Worm (Caenorhabditis elegans) whole organism, L4 larva: Measurements from ENCODE around the gene nhr-26.

ENCODE experiments used
- F10B5.3 ChIP-seq: sonication (generic microtip); optimal IDR thresholded peaks from 2 replicates; lab custom pipeline; 2016; ENCODE audit warnings: mild to moderate bottlenecking, missing genetic modification characterization, missing compliant biosample characterization
- F37D6.2 ChIP-seq: sonication (generic microtip); optimal IDR thresholded peaks from 2 replicates; lab custom pipeline; 2016; ENCODE audit warnings: mild to moderate bottlenecking, missing genetic modification characterization, missing compliant biosample characterization
- T20F7.1 ChIP-seq: fragments of 200-800 bp; sonication (Bioruptor generic); optimal IDR thresholded peaks from 2 replicates; lab custom pipeline; 2018; ENCODE audit warnings: mild to moderate bottlenecking, missing genetic modification characterization, missing compliant biosample characterization
- T26A8.4 ChIP-seq: fragments of 200-800 bp; sonication (Bioruptor generic); IDR thresholded peaks from 2 replicates; pipeline ENCODE4 v1.3.6; 2022; ENCODE audit warnings: missing genetic modification characterization, missing compliant biosample characterization
- ZK546.5 ChIP-seq, 2 experiments: sonication (generic microtip); optimal IDR thresholded peaks; 2 replicates each; lab custom pipeline; 2017; ENCODE audit warnings: missing biosample characterization in 2 of 2, missing genetic modification characterization in 2 of 2
- ama-1 ChIP-seq: fragments of 150-350 bp; optimal IDR thresholded peaks from 2 replicates; lab custom pipeline; 2014; ENCODE audit warnings: inconsistent platforms, mixed read lengths
- arid-1 ChIP-seq: fragments of 200-800 bp; sonication (Bioruptor generic); conservative IDR thresholded peaks from 2 replicates; pipeline ENCODE4 v1.3.6; 2022; ENCODE audit warnings: missing genetic modification reagents, missing genetic modification characterization, missing compliant biosample characterization
- attf-4 ChIP-seq: sonication (generic microtip); optimal IDR thresholded peaks from 3 replicates; lab custom pipeline; 2017; ENCODE audit warnings: missing biosample characterization, missing genetic modification characterization
- ceh-28 ChIP-seq: fragments of 150-350 bp; optimal IDR thresholded peaks from 2 replicates; lab custom pipeline; 2014; ENCODE audit warnings: missing biosample characterization, missing genetic modification reagents, missing genetic modification characterization
- ceh-32 ChIP-seq: sonication (generic microtip); optimal IDR thresholded peaks from 2 replicates; lab custom pipeline; 2016; ENCODE audit warnings: mild to moderate bottlenecking, missing genetic modification characterization, missing compliant biosample characterization; ENCODE audit not compliant: poor library complexity
- ceh-62 ChIP-seq: sonication (generic microtip); optimal IDR thresholded peaks from 2 replicates; lab custom pipeline; 2017; ENCODE audit warnings: missing biosample characterization, missing genetic modification characterization
- ceh-82 ChIP-seq: sonication (generic microtip); optimal IDR thresholded peaks from 2 replicates; lab custom pipeline; 2017; ENCODE audit warnings: missing biosample characterization, missing genetic modification characterization
- ces-1 ChIP-seq: fragments of 150-350 bp; sonication (generic microtip); optimal IDR thresholded peaks from 4 replicates; lab custom pipeline; 2014; ENCODE audit warnings: missing biosample characterization, missing genetic modification reagents, missing genetic modification characterization
- ctbp-1 ChIP-seq: fragments of 200-800 bp; sonication (Bioruptor generic); IDR thresholded peaks from 2 replicates; pipeline ENCODE4 v1.3.6; 2022; ENCODE audit warnings: missing genetic modification reagents, missing genetic modification characterization, missing compliant biosample characterization
- daf-12 ChIP-seq: fragments of 150-350 bp; optimal IDR thresholded peaks from 2 replicates; lab custom pipeline; 2014; ENCODE audit warnings: missing biosample characterization, missing genetic modification reagents, missing genetic modification characterization
- daf-16 ChIP-seq, 3 experiments: sonication (generic microtip); optimal IDR thresholded peaks; 2 replicates each; lab custom pipeline; 2016 to 2017; ENCODE audit warnings: missing genetic modification characterization in 3 of 3, missing genetic modification reagents in 3 of 3, mild to moderate bottlenecking in 2 of 3, missing compliant biosample characterization in 2 of 3, missing biosample characterization in 1 of 3, moderate library complexity in 1 of 3
- daf-19 ChIP-seq: fragments of 200-800 bp; sonication (Bioruptor generic); conservative IDR thresholded peaks from 2 replicates; pipeline ENCODE4 v1.3.6; 2022; ENCODE audit warnings: missing genetic modification characterization, missing compliant biosample characterization
- daf-8 ChIP-seq: fragments of 200-800 bp; sonication (Bioruptor generic); IDR thresholded peaks from 2 replicates; pipeline ENCODE4 v1.3.6; 2022; ENCODE audit warnings: missing genetic modification characterization, missing compliant biosample characterization
- dmd-8 ChIP-seq: fragments of 200-800 bp; sonication (Bioruptor generic); IDR thresholded peaks from 2 replicates; pipeline ENCODE4 v1.3.6; 2022; ENCODE audit warnings: missing genetic modification characterization, missing compliant biosample characterization
- dve-1 ChIP-seq: sonication (generic microtip); optimal IDR thresholded peaks from 2 replicates; lab custom pipeline; 2017; ENCODE audit warnings: antibody characterized with exemption, mild to moderate bottlenecking, missing genetic modification characterization, missing compliant biosample characterization; ENCODE audit not compliant: insufficient read depth
- egl-27 ChIP-seq: sonication (generic microtip); optimal IDR thresholded peaks from 3 replicates; lab custom pipeline; 2017; ENCODE audit warnings: missing biosample characterization, missing genetic modification reagents, missing genetic modification characterization
- egl-43 ChIP-seq: fragments of 200-800 bp; sonication (Bioruptor generic); IDR thresholded peaks from 2 replicates; pipeline ENCODE4 v1.3.6; 2022; ENCODE audit warnings: missing genetic modification reagents, missing genetic modification characterization, missing compliant biosample characterization
- fkh-10 ChIP-seq: fragments of 150-350 bp; optimal IDR thresholded peaks from 2 replicates; lab custom pipeline; 2014; ENCODE audit warnings: missing biosample characterization, missing genetic modification reagents, missing genetic modification characterization
- gei-8 ChIP-seq: fragments of 200-800 bp; sonication (Bioruptor generic); optimal IDR thresholded peaks from 2 replicates; lab custom pipeline; 2018; ENCODE audit warnings: mild to moderate bottlenecking, missing genetic modification characterization, missing compliant biosample characterization
- lim-7 ChIP-seq: fragments of 200-800 bp; sonication (Bioruptor generic); IDR thresholded peaks from 2 replicates; pipeline ENCODE4 v1.3.6; 2022; ENCODE audit warnings: missing genetic modification characterization, missing compliant biosample characterization
- lin-13 ChIP-seq: fragments of 150-350 bp; optimal IDR thresholded peaks from 2 replicates; lab custom pipeline; 2014; ENCODE audit warnings: missing biosample characterization, missing genetic modification reagents, missing genetic modification characterization
- lin-39 ChIP-seq: fragments of 150-350 bp; optimal IDR thresholded peaks from 2 replicates; lab custom pipeline; 2014; ENCODE audit warnings: missing biosample characterization, missing genetic modification reagents, missing genetic modification characterization
- madf-5 ChIP-seq, 2 experiments: fragments of 200-800 bp; sonication (Bioruptor generic); IDR thresholded peaks; 2 replicates each; pipeline ENCODE4 v1.3.6; 2022; ENCODE audit warnings: missing compliant biosample characterization in 2 of 2, missing genetic modification characterization in 2 of 2
- madf-9 ChIP-seq: fragments of 200-800 bp; sonication (Bioruptor generic); conservative IDR thresholded peaks from 2 replicates; pipeline ENCODE4 v1.3.6; 2022; ENCODE audit warnings: missing genetic modification reagents, missing genetic modification characterization, missing compliant biosample characterization
- mxl-3 ChIP-seq: fragments of 200-800 bp; sonication (Bioruptor generic); optimal IDR thresholded peaks from 2 replicates; lab custom pipeline; 2018; ENCODE audit warnings: mild to moderate bottlenecking, missing genetic modification characterization, missing compliant biosample characterization
- nhr-10 ChIP-seq: fragments of 150-350 bp; optimal IDR thresholded peaks from 2 replicates; lab custom pipeline; 2014; ENCODE audit warnings: missing biosample characterization, missing genetic modification characterization
- nhr-11 ChIP-seq: fragments of 150-350 bp; optimal IDR thresholded peaks from 2 replicates; lab custom pipeline; 2014; ENCODE audit warnings: missing biosample characterization, missing genetic modification characterization
- nhr-237 ChIP-seq: sonication (generic microtip); optimal IDR thresholded peaks from 2 replicates; lab custom pipeline; 2017; ENCODE audit warnings: missing biosample characterization, missing genetic modification characterization
- nhr-25 ChIP-seq: sonication (generic microtip); optimal IDR thresholded peaks from 2 replicates; lab custom pipeline; 2017; ENCODE audit warnings: missing genetic modification characterization, mild to moderate bottlenecking, missing compliant biosample characterization, antibody characterized with exemption, moderate library complexity, borderline replicate concordance; ENCODE audit not compliant: insufficient read depth
- nhr-28 ChIP-seq: fragments of 150-350 bp; optimal IDR thresholded peaks from 2 replicates; lab custom pipeline; 2014; ENCODE audit warnings: missing biosample characterization, missing genetic modification characterization
- nhr-48 ChIP-seq: sonication (generic microtip); optimal IDR thresholded peaks from 2 replicates; lab custom pipeline; 2016; ENCODE audit warnings: mild to moderate bottlenecking, missing genetic modification characterization, missing compliant biosample characterization
- nhr-6 ChIP-seq: fragments of 150-350 bp; optimal IDR thresholded peaks from 2 replicates; lab custom pipeline; 2014; ENCODE audit warnings: missing biosample characterization, missing genetic modification characterization
- nhr-77 ChIP-seq: fragments of 150-350 bp; optimal IDR thresholded peaks from 2 replicates; lab custom pipeline; 2014; ENCODE audit warnings: missing biosample characterization, missing genetic modification characterization
- pqm-1 ChIP-seq: sonication (generic microtip); optimal IDR thresholded peaks from 2 replicates; lab custom pipeline; 2017; ENCODE audit warnings: missing biosample characterization, missing genetic modification characterization
- saeg-2 ChIP-seq: fragments of 200-800 bp; sonication (Bioruptor generic); IDR thresholded peaks from 2 replicates; pipeline ENCODE4 v1.3.6; 2022; ENCODE audit warnings: missing genetic modification reagents, missing genetic modification characterization, missing compliant biosample characterization
- skn-1 ChIP-seq: fragments of 150-350 bp; optimal IDR thresholded peaks from 2 replicates; lab custom pipeline; 2014; ENCODE audit warnings: missing biosample characterization, missing genetic modification characterization
- spr-3 ChIP-seq: fragments of 200-800 bp; sonication (Bioruptor generic); optimal IDR thresholded peaks from 2 replicates; lab custom pipeline; 2018; ENCODE audit warnings: mild to moderate bottlenecking, missing genetic modification characterization, missing compliant biosample characterization
- tra-1 ChIP-seq: fragments of 200-800 bp; sonication (Bioruptor generic); IDR thresholded peaks from 2 replicates; pipeline ENCODE4 v1.3.6; 2022; ENCODE audit warnings: missing genetic modification reagents, missing genetic modification characterization, missing compliant biosample characterization
- unc-130 ChIP-seq: sonication (generic microtip); optimal IDR thresholded peaks from 2 replicates; lab custom pipeline; 2016; ENCODE audit warnings: missing genetic modification reagents, missing genetic modification characterization, missing compliant biosample characterization
- unc-39 ChIP-seq: sonication (generic microtip); optimal IDR thresholded peaks from 2 replicates; lab custom pipeline; 2017; ENCODE audit warnings: missing biosample characterization, missing genetic modification characterization
- unc-62 ChIP-seq, 3 experiments: fragments of 150-350 bp in 1 of 3; sonication (generic microtip); optimal IDR thresholded peaks in 2 of 3; peaks in 1 of 3; 1 replicate in 1 of 3; 2 replicates in 2 of 3; lab custom pipeline; 2014 to 2017; ENCODE audit warnings: missing biosample characterization in 3 of 3, missing genetic modification characterization in 3 of 3, missing genetic modification reagents in 3 of 3, missing genotype in 1 of 3
- vab-7 ChIP-seq: fragments of 200-800 bp; sonication (Bioruptor generic); IDR thresholded peaks from 2 replicates; pipeline ENCODE4 v1.3.6; 2022; ENCODE audit warnings: missing genetic modification reagents, missing genetic modification characterization, missing compliant biosample characterization
- zag-1 ChIP-seq: fragments of 150-350 bp; optimal IDR thresholded peaks from 2 replicates; lab custom pipeline; 2014; ENCODE audit warnings: missing biosample characterization, missing genetic modification characterization
- zfp-2 ChIP-seq: sonication (generic microtip); optimal IDR thresholded peaks from 2 replicates; lab custom pipeline; 2016; ENCODE audit warnings: mild to moderate bottlenecking, missing genetic modification characterization, missing compliant biosample characterization
- zip-11 ChIP-seq: fragments of 200-800 bp; sonication (Bioruptor generic); IDR thresholded peaks from 2 replicates; pipeline ENCODE4 v1.3.6; 2022; ENCODE audit warnings: missing genetic modification characterization, missing compliant biosample characterization
- zip-2 ChIP-seq: fragments of 150-350 bp; optimal IDR thresholded peaks from 2 replicates; lab custom pipeline; 2014; ENCODE audit warnings: missing biosample characterization, missing genetic modification characterization
- ztf-7 ChIP-seq: fragments of 150-350 bp; optimal IDR thresholded peaks from 2 replicates; lab custom pipeline; 2014; ENCODE audit warnings: missing biosample characterization, missing genetic modification characterization

Gene nhr-26

DNA sequence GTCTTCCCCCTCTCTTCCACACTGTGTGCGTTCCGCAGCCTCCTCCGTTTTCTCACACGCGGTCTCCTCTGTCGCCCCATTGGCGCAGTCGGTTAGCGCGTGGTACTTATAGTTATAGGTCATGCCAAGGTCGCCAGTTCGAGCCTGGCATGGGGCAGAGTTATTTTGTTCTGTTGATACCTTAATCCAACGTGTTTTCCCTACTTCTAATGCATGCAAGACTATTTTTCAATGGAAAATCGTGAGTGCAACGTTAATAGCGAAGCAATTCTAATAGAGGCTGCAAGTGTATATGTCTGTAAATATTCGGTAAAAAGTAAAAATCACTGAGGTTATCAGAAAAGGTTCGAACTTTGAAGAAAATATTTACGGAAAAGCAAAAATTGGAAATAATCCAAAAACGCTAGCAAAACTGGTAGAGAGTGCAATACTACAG lies 39.2 kb downstream of the nhr-26 start (continued):
- peak; percentile 66 to 88 for TF ChIP-seq daf-16 (GFP tag; optimal IDR thresholded peaks at IDR 0.05; lab: Kevin White, UChicago)
- TF ChIP-seq daf-16 (tag; optimal IDR thresholded peaks at IDR 0.05; lab: Kevin White, UChicago), result peak; percentile 78
- peak in 1 of 2 experiments; percentile 75; a peak in 1 of 4 replicates for TF ChIP-seq madf-5 (GFP tag; IDR thresholded peaks at IDR 0.05; lab: Robert Waterston, UW)
- TF ChIP-seq nhr-237 (tag; lab: Kevin White, UChicago), result no peak
- peak; percentile 80 for TF ChIP-seq madf-9 (GFP tag; lab: Robert Waterston, UW)
- no peak for TF ChIP-seq saeg-2
- TF ChIP-seq daf-12 (tag; lab: Kevin White, UChicago), result no peak
- no peak for TF ChIP-seq attf-4 (tag; lab: Kevin White, UChicago)
- no peak for TF ChIP-seq nhr-11
- no peak for TF ChIP-seq egl-27 (tag; lab: Kevin White, UChicago)
- TF ChIP-seq lin-13 (GFP tag; lab: Kevin White, UChicago), result peak; percentile 77
- TF ChIP-seq skn-1 (tag; lab: Kevin White, UChicago), result no peak
- TF ChIP-seq daf-8 (GFP tag; lab: Robert Waterston, UW), result no peak
- TF ChIP-seq tra-1 (GFP tag; lab: Robert Waterston, UW), result peak; percentile 72
- TF ChIP-seq dve-1 (tag; lab: Kevin White, UChicago), result peak; percentile 63
- TF ChIP-seq unc-39, result no peak
- peak; percentile 71; the same call in 1 of the 2 replicates for TF ChIP-seq arid-1 (GFP tag; lab: Robert Waterston, UW)
- no peak for TF ChIP-seq fkh-10 (GFP tag; lab: Kevin White, UChicago)
- TF ChIP-seq dmd-8 (GFP tag; lab: Robert Waterston, UW), result peak; percentile 85
- TF ChIP-seq mxl-3 (GFP tag; lab: Kevin White, UChicago), result peak; percentile 78
- TF ChIP-seq nhr-6, result peak; percentile 65
- peak; percentile 57; the same call in 1 of the 2 replicates for TF ChIP-seq zip-11 (GFP tag; lab: Robert Waterston, UW)
- no peak for TF ChIP-seq ZK546.5 (tag; optimal IDR thresholded peaks at IDR 0.05; lab: Kevin White, UChicago)
- no peak for TF ChIP-seq ceh-82 (tag; lab: Kevin White, UChicago)
- TF ChIP-seq F10B5.3 (tag; lab: Kevin White, UChicago), result peak; percentile 78
- TF ChIP-seq gei-8 (GFP tag; lab: Kevin White, UChicago), result peak; percentile 73
- TF ChIP-seq ama-1 (lab: Kevin White, UChicago), result no peak
- TF ChIP-seq ztf-7, result peak; percentile 43
- no peak for TF ChIP-seq ceh-32 (tag; lab: Kevin White, UChicago)
- TF ChIP-seq daf-19 (GFP tag; lab: Robert Waterston, UW), result peak; percentile 61
- no peak for TF ChIP-seq nhr-25 (tag; lab: Kevin White, UChicago)
- peak; percentile 54 for TF ChIP-seq F37D6.2
- TF ChIP-seq lin-39 (tag; lab: Kevin White, UChicago), result no peak
- no peak for TF ChIP-seq zag-1 (tag; lab: Kevin White, UChicago)
- TF ChIP-seq nhr-77 (tag; lab: Kevin White, UChicago), result no peak
- no peak for TF ChIP-seq nhr-28 (tag; lab: Kevin White, UChicago)
- peak; percentile 44 for TF ChIP-seq zfp-2
- TF ChIP-seq T26A8.4 (GFP tag; lab: Robert Waterston, UW), result peak; percentile 80
- no peak for TF ChIP-seq ceh-28 (tag; lab: Kevin White, UChicago)
- TF ChIP-seq ces-1 (GFP tag; lab: Kevin White, UChicago), result no peak
- TF ChIP-seq nhr-48 (tag; lab: Kevin White, UChicago), result peak; percentile 81
- no peak for TF ChIP-seq ceh-62 (tag; lab: Kevin White, UChicago)
- TF ChIP-seq pqm-1 (tag; lab: Kevin White, UChicago), result no peak
- peak; percentile 30 for TF ChIP-seq unc-130 (GFP tag; lab: Kevin White, UChicago)
- peak; percentile 83 for TF ChIP-seq ctbp-1 (GFP tag; lab: Robert Waterston, UW)
- TF ChIP-seq egl-43 (GFP tag; lab: Robert Waterston, UW), result peak; percentile 94
- peak in 1 of 2 experiments; percentile 97 for TF ChIP-seq unc-62 (GFP tag; optimal IDR thresholded peaks at IDR 0.05 in 1 of 2; lab: Kevin White, UChicago)
- no peak for TF ChIP-seq unc-62 (tag; optimal IDR thresholded peaks at IDR 0.05; lab: Kevin White, UChicago)
- TF ChIP-seq lim-7 (GFP tag; lab: Robert Waterston, UW), result peak; percentile 81
- TF ChIP-seq zip-2 (tag; lab: Kevin White, UChicago), result no peak
- TF ChIP-seq nhr-10, result no peak
- peak; percentile 85 for TF ChIP-seq spr-3 (GFP tag; lab: Kevin White, UChicago)
- peak; percentile 29 for TF ChIP-seq T20F7.1 (GFP tag; lab: Kevin White, UChicago)
- TF ChIP-seq vab-7 (GFP tag; lab: Robert Waterston, UW), result peak; percentile 68; the same call in 1 of the 2 replicates
